Fruit fly (Drosophila melanogaster) whole organism, embryonic: ENCODE results near the gene CG6420.

ENCODE experiments used
- BEAF-32 ChIP-seq: fragments of 200-800 bp; sonication (Bioruptor generic); optimal IDR thresholded peaks from 3 replicates; lab custom pipeline; 2017; ENCODE audit warnings: missing biosample characterization, missing genetic modification characterization, mild to moderate bottlenecking, moderate library complexity, missing genetic modification reagents
- Bgb ChIP-seq: fragments of 200-800 bp; sonication (Bioruptor generic); IDR thresholded peaks from 2 replicates; pipeline ENCODE4 v1.3.6; 2022; ENCODE audit warnings: missing biosample characterization, missing genetic modification characterization; ENCODE audit not compliant: partially characterized antibody
- Bteb2 ChIP-seq: fragments of 200-800 bp; sonication (Bioruptor generic); optimal IDR thresholded peaks from 2 replicates; lab custom pipeline; 2016; ENCODE audit warnings: missing biosample characterization, missing genetic modification characterization
- CG10366 ChIP-seq: fragments of 200-800 bp; sonication (Bioruptor generic); IDR thresholded peaks from 2 replicates; pipeline ENCODE4 v1.3.6; 2022; ENCODE audit warnings: missing biosample characterization, missing genetic modification characterization
- CG12391 ChIP-seq: fragments of 200-800 bp; sonication (Bioruptor generic); optimal IDR thresholded peaks from 3 replicates; lab custom pipeline; 2018; ENCODE audit warnings: missing biosample characterization, mild to moderate bottlenecking, missing genetic modification characterization, moderate library complexity
- CG14965 ChIP-seq: fragments of 200-800 bp; sonication (Bioruptor generic); optimal IDR thresholded peaks from 2 replicates; lab custom pipeline; 2016; ENCODE audit warnings: missing biosample characterization, missing genetic modification characterization, borderline replicate concordance
- CG15073 ChIP-seq: fragments of 200-800 bp; sonication (Bioruptor generic); optimal IDR thresholded peaks from 2 replicates; lab custom pipeline; 2016; ENCODE audit warnings: missing biosample characterization, missing genetic modification characterization
- CG17328 ChIP-seq: fragments of 200-800 bp; sonication (Bioruptor generic); IDR thresholded peaks from 2 replicates; pipeline ENCODE4 v1.3.6; 2022; ENCODE audit warnings: missing biosample characterization, missing genetic modification characterization
- CG17568 ChIP-seq: fragments of 200-800 bp; sonication (Bioruptor generic); optimal IDR thresholded peaks from 2 replicates; lab custom pipeline; 2018; ENCODE audit warnings: missing biosample characterization, mild to moderate bottlenecking, missing genetic modification characterization, moderate library complexity
- CG2712 ChIP-seq: fragments of 200-800 bp; optimal IDR thresholded peaks from 3 replicates; lab custom pipeline; 2019; ENCODE audit warnings: missing biosample characterization, mild to moderate bottlenecking, missing genetic modification characterization, moderate library complexity
- CG6791 ChIP-seq: fragments of 200-800 bp; sonication (Bioruptor generic); IDR thresholded peaks from 3 replicates; pipeline ENCODE4 v1.3.6; 2022; ENCODE audit warnings: missing biosample characterization, missing genetic modification characterization; ENCODE audit not compliant: partially characterized antibody
- CG7745 ChIP-seq: fragments of 200-800 bp; sonication (Bioruptor generic); optimal IDR thresholded peaks from 2 replicates; lab custom pipeline; 2018; ENCODE audit warnings: missing biosample characterization, mild to moderate bottlenecking, missing genetic modification characterization, moderate library complexity
- CG8089 ChIP-seq: fragments of 200-800 bp; sonication (Bioruptor generic); optimal IDR thresholded peaks from 3 replicates; lab custom pipeline; 2016; ENCODE audit warnings: missing biosample characterization, missing genetic modification characterization
- CG8765 ChIP-seq: fragments of 200-800 bp; sonication (Bioruptor generic); IDR thresholded peaks from 2 replicates; pipeline ENCODE4 v1.3.6; 2022; ENCODE audit warnings: missing biosample characterization, missing genetic modification characterization
- CG9215 ChIP-seq: fragments of 200-800 bp; sonication (Bioruptor generic); IDR thresholded peaks from 2 replicates; pipeline ENCODE4 v1.3.6; 2022; ENCODE audit warnings: missing biosample characterization, missing genetic modification characterization
- Dfd ChIP-seq, 2 experiments: fragments of >200 bp; optimal IDR thresholded peaks; 2 replicates each; lab custom pipeline; 2017; ENCODE audit warnings: missing biosample characterization in 2 of 2, missing genetic modification characterization in 2 of 2
- Dip2 ChIP-seq: fragments of 200-800 bp; sonication (Bioruptor generic); IDR thresholded peaks from 2 replicates; pipeline ENCODE4 v1.3.6; 2022; ENCODE audit warnings: missing biosample characterization, missing genetic modification characterization
- Elba2 ChIP-seq: fragments of 200-800 bp; sonication (Bioruptor generic); optimal IDR thresholded peaks from 3 replicates; lab custom pipeline; 2016; ENCODE audit warnings: missing biosample characterization, missing genetic modification characterization
- Pdp1 ChIP-seq, 2 experiments: fragments of 200-800 bp; sonication (Bioruptor generic); optimal IDR thresholded peaks; 3 replicates each; lab custom pipeline; 2016; ENCODE audit warnings: missing biosample characterization in 2 of 2, missing genetic modification characterization in 2 of 2, mild to moderate bottlenecking in 1 of 2, moderate library complexity in 1 of 2
- Sin3A ChIP-seq: fragments of >200 bp; optimal IDR thresholded peaks from 2 replicates; lab custom pipeline; 2018
- Sox102F ChIP-seq: fragments of 200-800 bp; sonication (Bioruptor generic); optimal IDR thresholded peaks from 2 replicates; lab custom pipeline; 2018; ENCODE audit warnings: missing biosample characterization, mild to moderate bottlenecking, missing genetic modification characterization, moderate library complexity
- Ssrp ChIP-seq: fragments of 200-800 bp; sonication (Bioruptor generic); optimal IDR thresholded peaks from 2 replicates; lab custom pipeline; 2018; ENCODE audit warnings: missing biosample characterization, mild to moderate bottlenecking, missing genetic modification characterization, moderate library complexity
- Stat92E ChIP-seq, 3 experiments: fragments of >200 bp in 2 of 3; fragments of 200-800 bp in 1 of 3; sonication (Bioruptor generic) in 1 of 3; optimal IDR thresholded peaks; 2 replicates each; lab custom pipeline; 2017 to 2019; ENCODE audit warnings: missing biosample characterization in 3 of 3, missing genetic modification characterization in 3 of 3, mild to moderate bottlenecking in 1 of 3, moderate library complexity in 1 of 3
- TFAM ChIP-seq: fragments of 200-800 bp; sonication (Bioruptor generic); optimal IDR thresholded peaks from 2 replicates; lab custom pipeline; 2017; ENCODE audit warnings: missing biosample characterization, missing genetic modification characterization, inconsistent platforms
- YL-1 ChIP-seq: fragments of 200-800 bp; sonication (Bioruptor generic); optimal IDR thresholded peaks from 3 replicates; lab custom pipeline; 2017; ENCODE audit warnings: missing biosample characterization, mild to moderate bottlenecking, missing genetic modification characterization
- ara ChIP-seq: fragments of 200-800 bp; sonication (Bioruptor generic); IDR thresholded peaks from 2 replicates; pipeline ENCODE4 v1.3.6; 2022; ENCODE audit warnings: missing biosample characterization, missing genetic modification characterization
- bcd ChIP-seq: fragments of 200-800 bp; sonication (Bioruptor generic); optimal IDR thresholded peaks from 2 replicates; lab custom pipeline; 2017; ENCODE audit warnings: missing biosample characterization, mild to moderate bottlenecking, missing genetic modification characterization
- bowl ChIP-seq: fragments of 200-800 bp; sonication (Bioruptor generic); IDR thresholded peaks from 2 replicates; pipeline ENCODE4 v1.3.6; 2022; ENCODE audit warnings: missing biosample characterization, missing genetic modification characterization
- cad ChIP-seq: fragments of >200 bp; optimal IDR thresholded peaks from 2 replicates; lab custom pipeline; 2017; ENCODE audit warnings: missing biosample characterization, missing genetic modification characterization
- chinmo ChIP-seq: fragments of 200-800 bp; sonication (Bioruptor generic); IDR thresholded peaks from 4 replicates; pipeline ENCODE4 v1.3.6; 2022; ENCODE audit warnings: missing biosample characterization, missing genetic modification characterization; ENCODE audit not compliant: partially characterized antibody
- chm ChIP-seq: fragments of 200-800 bp; sonication (Bioruptor generic); IDR thresholded peaks from 2 replicates; pipeline ENCODE4 v1.3.6; 2022; ENCODE audit warnings: missing biosample characterization, missing genetic modification characterization
- chn ChIP-seq: fragments of 200-800 bp; sonication (Bioruptor generic); optimal IDR thresholded peaks from 2 replicates; lab custom pipeline; 2016; ENCODE audit warnings: missing biosample characterization, missing genetic modification characterization
- crp ChIP-seq, 2 experiments: fragments of 200-800 bp; sonication (Bioruptor generic); optimal IDR thresholded peaks; 2 replicates in 1 of 2; 3 replicates in 1 of 2; lab custom pipeline; 2017; ENCODE audit warnings: missing biosample characterization in 2 of 2, missing genetic modification characterization in 2 of 2, mild to moderate bottlenecking in 1 of 2, moderate library complexity in 1 of 2
- fd96Cb ChIP-seq: fragments of 200-800 bp; sonication (Bioruptor generic); optimal IDR thresholded peaks from 2 replicates; lab custom pipeline; 2018; ENCODE audit warnings: missing biosample characterization, mild to moderate bottlenecking, missing genetic modification characterization, moderate library complexity
- insv ChIP-seq, 2 experiments: fragments of 200-800 bp; sonication (Bioruptor generic); optimal IDR thresholded peaks; 3 replicates each; lab custom pipeline; 2016 to 2018; ENCODE audit warnings: missing biosample characterization in 2 of 2, missing genetic modification characterization in 2 of 2
- lilli ChIP-seq: fragments of 200-800 bp; sonication (Bioruptor generic); optimal IDR thresholded peaks from 3 replicates; lab custom pipeline; 2016; ENCODE audit warnings: missing biosample characterization, missing genetic modification characterization
- lmd ChIP-seq: fragments of 200-800 bp; sonication (Bioruptor generic); IDR thresholded peaks from 2 replicates; pipeline ENCODE4 v1.3.6; 2022; ENCODE audit warnings: missing biosample characterization, missing genetic modification characterization
- mam ChIP-seq: fragments of 200-800 bp; sonication (Bioruptor generic); optimal IDR thresholded peaks from 3 replicates; lab custom pipeline; 2016; ENCODE audit warnings: missing biosample characterization, missing genetic modification characterization
- nerfin-1 ChIP-seq: fragments of 200-800 bp; sonication (Bioruptor generic); optimal IDR thresholded peaks from 3 replicates; lab custom pipeline; 2019; ENCODE audit warnings: missing biosample characterization, mild to moderate bottlenecking, missing genetic modification characterization, moderate library complexity
- nerfin-2 ChIP-seq: fragments of 200-800 bp; sonication (Bioruptor generic); IDR thresholded peaks from 2 replicates; pipeline ENCODE4 v1.3.6; 2022; ENCODE audit warnings: missing biosample characterization, missing genetic modification characterization; ENCODE audit not compliant: partially characterized antibody
- salm ChIP-seq: fragments of 200-800 bp; sonication (Bioruptor generic); optimal IDR thresholded peaks from 2 replicates; lab custom pipeline; 2018; ENCODE audit warnings: missing biosample characterization, mild to moderate bottlenecking, missing genetic modification characterization
- sens ChIP-seq: fragments of 200-800 bp; sonication (Bioruptor generic); peaks from one replicate; lab custom pipeline; 2016; ENCODE audit warnings: missing biosample characterization, missing genetic modification characterization
- slou ChIP-seq: fragments of 200-800 bp; sonication (Bioruptor generic); optimal IDR thresholded peaks from 3 replicates; lab custom pipeline; 2016; ENCODE audit warnings: missing biosample characterization, missing genetic modification characterization
- sna ChIP-seq: fragments of 200-800 bp; sonication (Bioruptor generic); IDR thresholded peaks from 2 replicates; pipeline ENCODE4 v1.3.6; 2022; ENCODE audit warnings: missing biosample characterization, missing genetic modification characterization; ENCODE audit not compliant: partially characterized antibody
- tna ChIP-seq: fragments of 200-800 bp; sonication (Bioruptor generic); IDR thresholded peaks from 2 replicates; pipeline ENCODE4 v1.3.6; 2022; ENCODE audit warnings: missing biosample characterization, missing genetic modification characterization; ENCODE audit not compliant: partially characterized antibody
- trem ChIP-seq: fragments of 200-800 bp; optimal IDR thresholded peaks from 3 replicates; lab custom pipeline; 2019; ENCODE audit warnings: missing biosample characterization, mild to moderate bottlenecking, missing genetic modification characterization, moderate library complexity
- trh ChIP-seq: fragments of 200-800 bp; sonication (Bioruptor generic); optimal IDR thresholded peaks from 2 replicates; lab custom pipeline; 2016; ENCODE audit warnings: missing biosample characterization, missing genetic modification characterization
- vfl ChIP-seq: fragments of 200-800 bp; sonication (Bioruptor generic); optimal IDR thresholded peaks from 2 replicates; lab custom pipeline; 2016; ENCODE audit warnings: missing biosample characterization, missing genetic modification characterization
- zen2 ChIP-seq: fragments of 200-800 bp; sonication (Bioruptor generic); IDR thresholded peaks from 3 replicates; pipeline ENCODE4 v1.3.6; 2022; ENCODE audit warnings: missing biosample characterization, missing genetic modification characterization; ENCODE audit not compliant: partially characterized antibody

CG6420 gene

dm6 chr3R:26724977-26725612 is at the start of gene CG6420 (continued):
- no peak for TF ChIP-seq Sox102F
- TF ChIP-seq chn (GFP tag; lab: Kevin White, UChicago), result no peak
- TF ChIP-seq CG6791 (GFP tag; lab: Robert Waterston, UW), result peak; percentile 91
- peak; percentile 68 for TF ChIP-seq tna (GFP tag; lab: Robert Waterston, UW)
- TF ChIP-seq insv (GFP tag; optimal IDR thresholded peaks at IDR 0.05; lab: Kevin White, UChicago), result peak in 1 of 2 experiments; percentile 81
- no peak for TF ChIP-seq vfl (GFP tag; lab: Kevin White, UChicago)
- TF ChIP-seq sna (GFP tag; lab: Robert Waterston, UW), result peak; percentile 82
- no peak for TF ChIP-seq lilli (GFP tag; lab: Kevin White, UChicago)
- TF ChIP-seq Elba2 (GFP tag; lab: Kevin White, UChicago), result peak; percentile 84
- TF ChIP-seq CG8089 (GFP tag; lab: Kevin White, UChicago), result no peak
- TF ChIP-seq CG7745 (tag; lab: Kevin White, UChicago), result peak; percentile 49
- TF ChIP-seq sens, result peak; percentile 72
- TF ChIP-seq Bteb2 (GFP tag; lab: Kevin White, UChicago), result no peak
- no peak for TF ChIP-seq Dfd (GFP tag; optimal IDR thresholded peaks at IDR 0.05; lab: Kevin White, UChicago)
- TF ChIP-seq Dip2, result no peak
- peak in 1 of 2 experiments; percentile 51 for TF ChIP-seq Pdp1 (GFP tag; optimal IDR thresholded peaks at IDR 0.05; lab: Kevin White, UChicago)
- TF ChIP-seq CG17328, result no peak
- peak; percentile 32 for TF ChIP-seq YL-1 (GFP tag; lab: Kevin White, UChicago)
- TF ChIP-seq ara (GFP tag; lab: Robert Waterston, UW), result no peak
- peak; percentile 41 for TF ChIP-seq CG2712 (tag; lab: Kevin White, UChicago)
- peak in 1 of 3 experiments; percentile 32 for TF ChIP-seq Stat92E (GFP tag; optimal IDR thresholded peaks at IDR 0.05; lab: Kevin White, UChicago)
- TF ChIP-seq nerfin-2 (GFP tag; lab: Robert Waterston, UW), result peak; percentile 87
- no peak for TF ChIP-seq CG15073 (GFP tag; lab: Kevin White, UChicago)
- TF ChIP-seq lmd, result no peak
- TF ChIP-seq trem (tag; lab: Kevin White, UChicago), result peak; percentile 27
- no peak for TF ChIP-seq slou (GFP tag; lab: Kevin White, UChicago)
- no peak for TF ChIP-seq crp (GFP tag; optimal IDR thresholded peaks at IDR 0.05; lab: Kevin White, UChicago)
- no peak for TF ChIP-seq chm (GFP tag; lab: Robert Waterston, UW)
- peak; percentile 92 for TF ChIP-seq Bgb
- peak; percentile 74 for TF ChIP-seq zen2 (GFP tag; lab: Robert Waterston, UW)
- TF ChIP-seq CG14965, result no peak
- TF ChIP-seq Ssrp (tag; lab: Kevin White, UChicago), result no peak
- TF ChIP-seq bcd (GFP tag; lab: Kevin White, UChicago), result no peak
- no peak for TF ChIP-seq fd96Cb (tag; lab: Kevin White, UChicago)
- peak; percentile 9 for TF ChIP-seq CG12391 (tag; lab: Kevin White, UChicago)
- peak; percentile 4 for TF ChIP-seq mam (GFP tag; lab: Kevin White, UChicago)
- no peak for TF ChIP-seq cad (GFP tag; lab: Kevin White, UChicago)
- TF ChIP-seq CG10366 (GFP tag; lab: Robert Waterston, UW), result no peak
- no peak for TF ChIP-seq CG9215 (GFP tag; lab: Robert Waterston, UW)
- TF ChIP-seq CG17568, result no peak
- TF ChIP-seq bowl (GFP tag; lab: Robert Waterston, UW), result no peak
- TF ChIP-seq TFAM, result no peak
- peak; percentile 74; the same call in 3 of the 4 replicates for TF ChIP-seq chinmo (GFP tag; lab: Robert Waterston, UW)
- TF ChIP-seq trh (GFP tag; lab: Kevin White, UChicago), result no peak
- TF ChIP-seq BEAF-32 (GFP tag; lab: Kevin White, UChicago), result peak; percentile 84
- TF ChIP-seq Sin3A (lab: Kevin White, UChicago), result peak; percentile 58
- TF ChIP-seq salm (tag; lab: Kevin White, UChicago), result no peak
- TF ChIP-seq CG8765, result no peak
- no peak for TF ChIP-seq nerfin-1 (tag; lab: Kevin White, UChicago)
